Worm (Caenorhabditis elegans) whole organism, L1 larva: ENCODE measurements around the gene comt-4.

ENCODE experiments used
- F16B12.6 ChIP-seq: fragments of 150-350 bp; optimal IDR thresholded peaks from 2 replicates; lab custom pipeline; 2014; ENCODE audit warnings: missing biosample characterization, missing genetic modification characterization
- ama-1 ChIP-seq: fragments of 150-350 bp; optimal IDR thresholded peaks from 2 replicates; lab custom pipeline; 2014
- fkh-10 ChIP-seq: sonication (generic microtip); optimal IDR thresholded peaks from 2 replicates; lab custom pipeline; 2017; ENCODE audit warnings: missing biosample characterization, missing genetic modification reagents, missing genetic modification characterization
- jun-1 ChIP-seq: fragments of 150-350 bp; optimal IDR thresholded peaks from 2 replicates; lab custom pipeline; 2014; ENCODE audit warnings: missing biosample characterization, missing genetic modification reagents, missing genetic modification characterization
- nhr-11 ChIP-seq: fragments of 150-350 bp; optimal IDR thresholded peaks from 2 replicates; lab custom pipeline; 2014; ENCODE audit warnings: missing biosample characterization, missing genetic modification characterization
- nhr-90 ChIP-seq: sonication (generic microtip); optimal IDR thresholded peaks from 2 replicates; lab custom pipeline; 2016; ENCODE audit warnings: mild to moderate bottlenecking, missing genetic modification characterization, missing compliant biosample characterization; ENCODE audit not compliant: poor library complexity
- pqm-1 ChIP-seq: sonication (generic microtip); optimal IDR thresholded peaks from 3 replicates; lab custom pipeline; 2017; ENCODE audit warnings: missing biosample characterization, missing genetic modification characterization
- sup-37 ChIP-seq: fragments of 200-800 bp; sonication (Bioruptor generic); optimal IDR thresholded peaks from 2 replicates; lab custom pipeline; 2018; ENCODE audit warnings: mild to moderate bottlenecking, missing genetic modification characterization, missing compliant biosample characterization
- zag-1 ChIP-seq: fragments of 150-350 bp; optimal IDR thresholded peaks from 2 replicates; lab custom pipeline; 2014; ENCODE audit warnings: missing biosample characterization, missing genetic modification characterization
- ztf-11 ChIP-seq, 2 experiments: sonication (generic microtip); optimal IDR thresholded peaks; 2 replicates each; lab custom pipeline; 2016 to 2017; ENCODE audit warnings: missing genetic modification characterization in 2 of 2, missing biosample characterization in 1 of 2, missing compliant biosample characterization in 1 of 2

DNA sequence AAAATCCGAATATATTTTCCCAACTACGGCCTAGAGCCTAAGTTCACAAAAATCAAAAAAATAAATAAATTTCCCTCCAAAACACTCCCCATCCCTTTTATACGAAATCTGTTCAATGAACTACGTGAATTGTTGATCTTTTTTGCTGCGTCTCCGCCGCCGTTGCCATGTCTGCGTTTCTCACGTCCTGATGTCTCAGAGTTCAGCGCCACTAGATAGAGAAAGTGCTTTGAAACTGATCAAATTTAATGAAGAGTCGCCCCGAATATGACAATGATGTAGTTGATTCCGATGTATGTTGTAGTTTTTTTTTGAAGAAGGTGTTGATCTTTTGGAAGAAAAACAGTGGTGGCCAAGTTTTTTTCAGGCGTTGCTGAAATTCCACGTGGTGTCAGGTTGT lies 4.3 kb upstream of the comt-4 start:
- no peak for TF ChIP-seq sup-37 (GFP tag; lab: Kevin White, UChicago)
- no peak for TF ChIP-seq nhr-90 (tag; lab: Kevin White, UChicago)
- no peak for TF ChIP-seq nhr-11
- TF ChIP-seq pqm-1 (tag; lab: Kevin White, UChicago), result no peak
- TF ChIP-seq fkh-10, result no peak
- TF ChIP-seq F16B12.6 (tag; lab: Kevin White, UChicago), result no peak
- no peak for TF ChIP-seq ztf-11 (tag; optimal IDR thresholded peaks at IDR 0.05; lab: Kevin White, UChicago)
- TF ChIP-seq zag-1, result no peak
- no peak for TF ChIP-seq jun-1
- no peak for TF ChIP-seq ama-1 (lab: Kevin White, UChicago)
